Worm (Caenorhabditis elegans): ENCODE results near the gene F32E10.5.
A peak's percentile ranks its signal among the peaks of the same experiment; 100 is the strongest.

The F32E10.5 gene

DNA sequence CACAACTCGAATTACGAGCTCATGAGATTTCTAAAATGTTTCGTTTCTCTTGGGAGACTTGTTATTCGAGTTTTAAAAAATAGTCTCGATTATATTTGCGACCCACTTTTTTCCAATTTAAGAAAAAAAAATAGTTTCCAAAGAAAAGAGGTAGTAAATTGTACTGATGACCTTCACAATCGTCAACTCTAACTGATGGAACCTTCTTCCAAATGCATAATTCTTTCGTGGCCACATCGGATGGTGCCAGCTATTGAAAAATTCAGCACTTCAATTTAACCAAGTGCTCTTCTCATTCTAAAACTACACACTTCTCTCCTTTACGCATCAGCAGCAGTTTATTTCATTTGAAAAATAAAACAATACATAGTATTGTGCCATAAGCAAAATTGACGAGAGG, 34.5 kb downstream of the F32E10.5 start:
- TF ChIP-seq hlh-1 (tag; optimal IDR thresholded peaks at IDR 0.05) = no peak
- no peak for TF ChIP-seq unc-39 (tag; optimal IDR thresholded peaks at IDR 0.05)
- no peak for TF ChIP-seq nhr-12 (tag; optimal IDR thresholded peaks at IDR 0.05)
- TF ChIP-seq nhr-28 (tag; optimal IDR thresholded peaks at IDR 0.05) = no peak
- TF ChIP-seq nhr-76 (tag; optimal IDR thresholded peaks at IDR 0.05) = no peak
- TF ChIP-seq ham-2 (GFP tag; optimal IDR thresholded peaks at IDR 0.05) = no peak
- TF ChIP-seq drap-1 (GFP tag; optimal IDR thresholded peaks at IDR 0.05) = no peak
- no peak for TF ChIP-seq ces-1 (GFP tag; optimal IDR thresholded peaks at IDR 0.05)
- no peak for TF ChIP-seq ztf-11 (tag; optimal IDR thresholded peaks at IDR 0.05)
- no peak for TF ChIP-seq cnd-1 (tag; optimal IDR thresholded peaks at IDR 0.05)
- TF ChIP-seq sptf-1 (tag; optimal IDR thresholded peaks at IDR 0.05) = no peak
- TF ChIP-seq nhr-2 (tag; optimal IDR thresholded peaks at IDR 0.05) = no peak
- no peak for TF ChIP-seq nhr-237 (tag; optimal IDR thresholded peaks at IDR 0.05)
- no peak for TF ChIP-seq M03D4.4 (tag; optimal IDR thresholded peaks at IDR 0.05)
- no peak for TF ChIP-seq blmp-1 (tag; optimal IDR thresholded peaks at IDR 0.05)
- no peak for TF ChIP-seq unc-62 (GFP tag; optimal IDR thresholded peaks at IDR 0.05)
- no peak for TF ChIP-seq mep-1 (tag; optimal IDR thresholded peaks at IDR 0.05)

DNA sequence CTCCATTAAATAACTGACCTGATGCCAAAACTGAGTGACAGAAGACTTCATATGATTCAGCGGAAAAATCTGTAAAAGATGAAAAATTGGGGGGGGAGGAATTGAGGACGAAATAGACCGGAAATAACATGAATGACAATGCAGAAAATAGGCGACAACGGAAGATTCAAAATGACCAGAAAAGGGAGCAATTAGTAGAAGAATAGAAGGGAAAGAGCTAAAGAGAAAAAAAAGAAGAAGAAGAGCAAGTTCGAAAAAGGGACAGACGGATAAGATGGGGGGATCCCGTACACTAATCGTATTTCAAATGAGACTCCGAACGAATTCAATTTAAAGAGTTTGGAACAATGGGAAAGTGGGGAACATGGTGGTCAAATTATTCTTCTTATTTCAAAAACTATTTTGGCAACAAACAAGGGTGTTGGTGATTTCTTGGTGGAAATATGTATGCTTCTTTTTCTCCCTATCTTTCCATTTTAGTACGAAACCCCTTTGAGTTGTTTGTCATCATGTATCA, 35.6 kb downstream of the F32E10.5 start, which contains the start of gene R05G6.10:
TSS of gene R05G6.10 (minus strand) at position 51 of the 517 bp plus-strand sequence.
- TF ChIP-seq M03D4.4 (tag; optimal IDR thresholded peaks at IDR 0.05) = no peak
- TF ChIP-seq mls-2 (tag; optimal IDR thresholded peaks at IDR 0.05) = no peak
- TF ChIP-seq ces-1 (GFP tag; optimal IDR thresholded peaks at IDR 0.05) = peak; percentile 95

DNA sequence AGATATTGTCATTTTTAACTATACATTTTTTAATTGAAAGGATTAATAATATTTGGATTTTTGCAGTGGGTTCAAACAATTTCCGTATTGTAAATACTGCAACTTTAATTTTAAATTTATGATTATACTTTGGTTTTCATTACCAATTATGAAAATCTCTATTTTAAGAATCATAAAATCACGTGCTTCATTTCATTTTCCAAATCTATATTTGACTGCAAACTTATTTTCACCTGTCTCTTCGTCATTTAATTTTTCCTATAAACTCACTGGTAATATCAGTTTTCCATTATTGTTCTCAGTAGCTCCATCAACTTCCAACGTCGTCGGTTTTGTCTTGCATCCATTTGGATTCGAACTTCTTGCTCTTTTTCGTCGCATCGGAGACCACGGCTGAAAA, 45.8 kb downstream of the F32E10.5 start, which contains the start of gene R05G6.1:
TSS of gene R05G6.1 (plus strand) at position 301 of the 400 bp plus-strand sequence.
- TF ChIP-seq sptf-1 (tag; optimal IDR thresholded peaks at IDR 0.05) = no peak
- no peak for TF ChIP-seq ceh-83 (GFP tag; optimal IDR thresholded peaks at IDR 0.05)
- TF ChIP-seq snpc-4 (tag; optimal IDR thresholded peaks at IDR 0.05) = no peak
- TF ChIP-seq drap-1 (GFP tag; optimal IDR thresholded peaks at IDR 0.05) = no peak
- TF ChIP-seq ham-2 (GFP tag; optimal IDR thresholded peaks at IDR 0.05) = no peak
- TF ChIP-seq nhr-28 (tag; optimal IDR thresholded peaks at IDR 0.05) = no peak
- TF ChIP-seq elt-1 (tag; optimal IDR thresholded peaks at IDR 0.05; ENCODE audit: borderline replicate concordance, insufficient read depth) = no peak
- TF ChIP-seq ceh-43 (GFP tag; optimal IDR thresholded peaks at IDR 0.05) = no peak
- no peak for TF ChIP-seq zip-8 (tag; optimal IDR thresholded peaks at IDR 0.05)
- TF ChIP-seq unc-62 (GFP tag; optimal IDR thresholded peaks at IDR 0.05) = no peak
- TF ChIP-seq pha-4 (tag; optimal IDR thresholded peaks at IDR 0.05) = no peak
- no peak for TF ChIP-seq mep-1 (tag; optimal IDR thresholded peaks at IDR 0.05)
- TF ChIP-seq mab-5 (tag; optimal IDR thresholded peaks at IDR 0.05) = no peak
- no peak for TF ChIP-seq lin-13 (tag; optimal IDR thresholded peaks at IDR 0.05)
- TF ChIP-seq nhr-76 (tag; optimal IDR thresholded peaks at IDR 0.05) = no peak
- TF ChIP-seq hlh-1 (tag; optimal IDR thresholded peaks at IDR 0.05) = no peak
- TF ChIP-seq ztf-11 (tag; optimal IDR thresholded peaks at IDR 0.05) = no peak
- no peak for TF ChIP-seq flh-1 (GFP tag; optimal IDR thresholded peaks at IDR 0.05)
- no peak for TF ChIP-seq blmp-1 (tag; optimal IDR thresholded peaks at IDR 0.05)
- TF ChIP-seq unc-120 (tag; optimal IDR thresholded peaks at IDR 0.05; ENCODE audit: poor library complexity, severe bottlenecking) = no peak

- TF ChIP-seq nhr-76 (tag; optimal IDR thresholded peaks at IDR 0.05) (no peak), nhr-237 (tag; optimal IDR thresholded peaks at IDR 0.05) (no peak), hlh-1 (tag; optimal IDR thresholded peaks at IDR 0.05) (no peak), unc-120 (tag; optimal IDR thresholded peaks at IDR 0.05; ENCODE audit: poor library complexity, severe bottlenecking) (no peak), flh-1 (GFP tag; optimal IDR thresholded peaks at IDR 0.05) (no peak), ham-2 (GFP tag; optimal IDR thresholded peaks at IDR 0.05) (no peak), ceh-43 (GFP tag; optimal IDR thresholded peaks at IDR 0.05) (no peak), mls-2 (tag; optimal IDR thresholded peaks at IDR 0.05) (no peak), zip-8 (tag; optimal IDR thresholded peaks at IDR 0.05) (no peak), pha-4 (tag; optimal IDR thresholded peaks at IDR 0.05) (no peak)
Measured at ce11 chrIV:7530226-7531070, 47.7 kb downstream of the F32E10.5 start.
